Fruit fly (Drosophila melanogaster) whole organism, adult: Measurements from ENCODE around the gene Nup153.

ENCODE experiments used
- CG33017 ChIP-seq: fragments of 200-800 bp; sonication (Bioruptor generic); optimal IDR thresholded peaks from 2 replicates; lab custom pipeline; 2018; ENCODE audit warnings: missing biosample characterization, mild to moderate bottlenecking, missing genetic modification characterization, moderate library complexity
- Crg-1 ChIP-seq: fragments of 200-800 bp; sonication (Bioruptor generic); optimal IDR thresholded peaks from 2 replicates; lab custom pipeline; 2016; ENCODE audit warnings: missing biosample characterization, missing genetic modification characterization
- Mnt ChIP-seq: fragments of 200-800 bp; sonication (Bioruptor generic); optimal IDR thresholded peaks from 2 replicates; lab custom pipeline; 2016; ENCODE audit warnings: missing biosample characterization, mild to moderate bottlenecking, missing genetic modification characterization
- cnc ChIP-seq, 2 experiments: fragments of >200 bp; optimal IDR thresholded peaks; 2 replicates each; lab custom pipeline; 2017
- kay ChIP-seq: fragments of 200-800 bp; sonication (Bioruptor generic); peaks from one replicate; lab custom pipeline; 2016; ENCODE audit warnings: missing biosample characterization, missing genetic modification characterization, borderline replicate concordance
- tj ChIP-seq: fragments of 200-800 bp; sonication (Bioruptor generic); optimal IDR thresholded peaks from 3 replicates; lab custom pipeline; 2017; ENCODE audit warnings: missing biosample characterization, mild to moderate bottlenecking, missing genetic modification characterization, moderate library complexity

dm6 chrX:16583730-16584129 lies 15.3 kb upstream of the Nup153 start:
- TF ChIP-seq tj (GFP tag; lab: Kevin White, UChicago) (no peak), cnc (optimal IDR thresholded peaks at IDR 0.05; lab: Kevin White, UChicago) (no peak), Crg-1 (no peak), kay (GFP tag; lab: Kevin White, UChicago) (no peak), Mnt (GFP tag; lab: Kevin White, UChicago) (no peak), CG33017 (tag; lab: Kevin White, UChicago) (no peak)
